Worm (Caenorhabditis elegans) whole organism, midembryonic: ENCODE data around the gene C14E2.1.

ENCODE experiments used
- T22C8.4 ChIP-seq: fragments of 200-800 bp; sonication (Bioruptor generic); IDR thresholded peaks from 2 replicates; pipeline ENCODE4 v1.3.6; 2022; ENCODE audit warnings: missing genetic modification characterization, missing compliant biosample characterization
- cog-1 ChIP-seq: sonication (generic microtip); optimal IDR thresholded peaks from 2 replicates; lab custom pipeline; 2016; ENCODE audit warnings: missing genetic modification characterization, missing compliant biosample characterization
- klf-2 ChIP-seq: fragments of 200-800 bp; sonication (Bioruptor generic); conservative IDR thresholded peaks from 2 replicates; pipeline ENCODE4 v1.3.6; 2022; ENCODE audit warnings: missing genetic modification reagents, missing genetic modification characterization, missing compliant biosample characterization
- ref-1 ChIP-seq: fragments of 200-800 bp; sonication (Bioruptor generic); conservative IDR thresholded peaks from 2 replicates; pipeline ENCODE4 v1.3.6; 2022; ENCODE audit warnings: missing genetic modification reagents, missing genetic modification characterization, missing compliant biosample characterization
- tab-1 ChIP-seq: fragments of 200-800 bp; sonication (Bioruptor generic); IDR thresholded peaks from 2 replicates; pipeline ENCODE4 v1.3.6; 2022; ENCODE audit warnings: missing genetic modification characterization, missing compliant biosample characterization

ce11 chrX:1777988-1778387 lies 48.3 kb upstream of the C14E2.1 start, which contains the start of gene elc-2:
- no peak for TF ChIP-seq T22C8.4
- TF ChIP-seq cog-1 = no peak
- TF ChIP-seq tab-1 (GFP tag; lab: Robert Waterston, UW) = no peak
- no peak for TF ChIP-seq ref-1 (GFP tag; lab: Robert Waterston, UW)
- TF ChIP-seq klf-2 (GFP tag; lab: Robert Waterston, UW) = no peak
